Worm (Caenorhabditis elegans) whole organism, mixed stage, embryonic: Measurements from ENCODE around the gene T24D5.3.

Source experiments
- M03D4.4 ChIP-seq: sonication (generic microtip); optimal IDR thresholded peaks from 2 replicates; lab custom pipeline; 2017; ENCODE audit warnings: mild to moderate bottlenecking, missing genetic modification characterization, missing compliant biosample characterization
- bed-3 ChIP-seq: fragments of 200-800 bp; sonication (Bioruptor generic); optimal IDR thresholded peaks from 3 replicates; lab custom pipeline; 2018; ENCODE audit warnings: mild to moderate bottlenecking, missing genetic modification characterization, moderate library complexity, missing compliant biosample characterization
- blmp-1 ChIP-seq: fragments of 150-350 bp; optimal IDR thresholded peaks from 2 replicates; lab custom pipeline; 2014; ENCODE audit warnings: missing biosample characterization, missing genetic modification characterization
- ceh-39 ChIP-seq: fragments of 150-350 bp; optimal IDR thresholded peaks from 2 replicates; lab custom pipeline; 2014; ENCODE audit warnings: missing biosample characterization, missing genetic modification characterization
- ceh-43 ChIP-seq: fragments of 200-800 bp; sonication (Bioruptor generic); optimal IDR thresholded peaks from 2 replicates; lab custom pipeline; 2018; ENCODE audit warnings: mild to moderate bottlenecking, missing genetic modification characterization, moderate library complexity, missing compliant biosample characterization
- ceh-83 ChIP-seq: fragments of 200-800 bp; sonication (Bioruptor generic); optimal IDR thresholded peaks from 2 replicates; lab custom pipeline; 2018; ENCODE audit warnings: mild to moderate bottlenecking, missing genetic modification characterization, missing compliant biosample characterization
- ces-1 ChIP-seq: fragments of 150-350 bp; optimal IDR thresholded peaks from 2 replicates; lab custom pipeline; 2014; ENCODE audit warnings: missing biosample characterization, missing genetic modification reagents, missing genetic modification characterization
- cnd-1 ChIP-seq: fragments of 200-800 bp; sonication (Bioruptor generic); optimal IDR thresholded peaks from 2 replicates; lab custom pipeline; 2018; ENCODE audit warnings: mild to moderate bottlenecking, missing genetic modification characterization, missing compliant biosample characterization
- drap-1 ChIP-seq: fragments of 200-800 bp; sonication (Bioruptor generic); optimal IDR thresholded peaks from 3 replicates; lab custom pipeline; 2018; ENCODE audit warnings: mild to moderate bottlenecking, missing genetic modification characterization, missing compliant biosample characterization
- elt-1 ChIP-seq: sonication (generic microtip); optimal IDR thresholded peaks from 2 replicates; lab custom pipeline; 2017; ENCODE audit warnings: missing genetic modification characterization, mild to moderate bottlenecking, missing compliant biosample characterization, antibody characterized with exemption, moderate library complexity, borderline replicate concordance; ENCODE audit not compliant: insufficient read depth
- elt-3 ChIP-seq: fragments of 150-350 bp; optimal IDR thresholded peaks from 2 replicates; lab custom pipeline; 2014; ENCODE audit warnings: missing biosample characterization, missing genetic modification characterization
- flh-1 ChIP-seq: fragments of 200-800 bp; sonication (Bioruptor generic); optimal IDR thresholded peaks from 2 replicates; lab custom pipeline; 2018; ENCODE audit warnings: mild to moderate bottlenecking, missing genetic modification characterization, moderate library complexity, missing compliant biosample characterization
- ham-2 ChIP-seq: fragments of 200-800 bp; sonication (Bioruptor generic); optimal IDR thresholded peaks from 2 replicates; lab custom pipeline; 2018; ENCODE audit warnings: mild to moderate bottlenecking, missing genetic modification characterization, missing compliant biosample characterization
- hlh-1 ChIP-seq: fragments of 150-350 bp; optimal IDR thresholded peaks from 2 replicates; lab custom pipeline; 2014; ENCODE audit warnings: missing biosample characterization, missing genetic modification reagents, missing genetic modification characterization
- lin-13 ChIP-seq: fragments of 150-350 bp; optimal IDR thresholded peaks from 2 replicates; lab custom pipeline; 2014; ENCODE audit warnings: missing biosample characterization, missing genetic modification characterization
- lin-32 ChIP-seq: fragments of 200-800 bp; sonication (Bioruptor generic); optimal IDR thresholded peaks from 2 replicates; lab custom pipeline; 2018; ENCODE audit warnings: mild to moderate bottlenecking, missing genetic modification characterization, missing compliant biosample characterization
- lsy-2 ChIP-seq: fragments of 150-350 bp; optimal IDR thresholded peaks from 2 replicates; lab custom pipeline; 2014; ENCODE audit warnings: missing biosample characterization, missing genetic modification characterization
- mab-5 ChIP-seq: fragments of 150-350 bp; optimal IDR thresholded peaks from 2 replicates; lab custom pipeline; 2014; ENCODE audit warnings: missing biosample characterization, missing genetic modification characterization
- mep-1 ChIP-seq: fragments of 150-350 bp; optimal IDR thresholded peaks from 2 replicates; lab custom pipeline; 2017; ENCODE audit warnings: missing biosample characterization, missing genetic modification reagents, missing genetic modification characterization, inconsistent platforms
- mls-2 ChIP-seq: sonication (generic microtip); optimal IDR thresholded peaks from 2 replicates; lab custom pipeline; 2016; ENCODE audit warnings: mild to moderate bottlenecking, missing genetic modification characterization, moderate library complexity, missing compliant biosample characterization
- nhr-12 ChIP-seq: fragments of 150-350 bp; optimal IDR thresholded peaks from 2 replicates; lab custom pipeline; 2014; ENCODE audit warnings: missing biosample characterization, missing genetic modification characterization
- nhr-237 ChIP-seq: fragments of 150-350 bp; optimal IDR thresholded peaks from 2 replicates; lab custom pipeline; 2014; ENCODE audit warnings: missing biosample characterization, missing genetic modification characterization
- nhr-28 ChIP-seq: fragments of 150-350 bp; optimal IDR thresholded peaks from 2 replicates; lab custom pipeline; 2014; ENCODE audit warnings: missing biosample characterization, missing genetic modification characterization
- nhr-76 ChIP-seq: sonication (generic microtip); optimal IDR thresholded peaks from 2 replicates; lab custom pipeline; 2017; ENCODE audit warnings: missing biosample characterization, missing genetic modification characterization
- pha-4 ChIP-seq: fragments of 150-350 bp; optimal IDR thresholded peaks from 2 replicates; lab custom pipeline; 2018; ENCODE audit warnings: missing biosample characterization, missing genetic modification reagents, missing genetic modification characterization
- sem-2 ChIP-seq: fragments of 200-800 bp; sonication (Bioruptor generic); optimal IDR thresholded peaks from 2 replicates; lab custom pipeline; 2018; ENCODE audit warnings: mild to moderate bottlenecking, missing genetic modification characterization, missing compliant biosample characterization
- snpc-4 ChIP-seq: fragments of 150-350 bp; optimal IDR thresholded peaks from 2 replicates; lab custom pipeline; 2014; ENCODE audit warnings: missing biosample characterization, missing genetic modification characterization
- sptf-1 ChIP-seq: sonication (generic microtip); optimal IDR thresholded peaks from 2 replicates; lab custom pipeline; 2017; ENCODE audit warnings: mild to moderate bottlenecking, missing genetic modification characterization, moderate library complexity, missing compliant biosample characterization
- tbx-8 ChIP-seq: fragments of 200-800 bp; sonication (Bioruptor generic); optimal IDR thresholded peaks from 2 replicates; lab custom pipeline; 2018; ENCODE audit warnings: mild to moderate bottlenecking, missing genetic modification characterization, moderate library complexity, missing compliant biosample characterization
- unc-120 ChIP-seq: sonication (generic microtip); optimal IDR thresholded peaks from 2 replicates; lab custom pipeline; 2017; ENCODE audit warnings: missing genetic modification characterization, missing compliant biosample characterization; ENCODE audit not compliant: poor library complexity, severe bottlenecking
- unc-39 ChIP-seq: fragments of 150-350 bp; optimal IDR thresholded peaks from 2 replicates; lab custom pipeline; 2014; ENCODE audit warnings: missing biosample characterization, missing genetic modification characterization
- unc-62 ChIP-seq: fragments of 150-350 bp; optimal IDR thresholded peaks from 2 replicates; lab custom pipeline; 2014; ENCODE audit warnings: missing biosample characterization, missing genetic modification reagents, missing genetic modification characterization
- zip-8 ChIP-seq: fragments of 150-350 bp; optimal IDR thresholded peaks from 2 replicates; lab custom pipeline; 2014; ENCODE audit warnings: missing biosample characterization, missing genetic modification characterization

Gene T24D5.3

ce11 chrX:12579774-12580173 lies at the start of gene T24D5.3:
Gene T24D5.3, plus strand, starts transcription at chrX:12580074.
- TF ChIP-seq blmp-1 (tag; lab: Kevin White, UChicago) (no peak), nhr-237 (tag; lab: Kevin White, UChicago) (no peak), nhr-76 (no peak), cnd-1 (tag; lab: Kevin White, UChicago) (no peak), ceh-43 (GFP tag; lab: Kevin White, UChicago) (no peak), lin-32 (GFP tag; lab: Kevin White, UChicago) (no peak), M03D4.4 (tag; lab: Kevin White, UChicago) (no peak), ceh-39 (tag; lab: Kevin White, UChicago) (no peak), ceh-83 (no peak), elt-1 (tag; lab: Kevin White, UChicago) (no peak), ces-1 (GFP tag; lab: Kevin White, UChicago) (no peak), mls-2 (tag; lab: Kevin White, UChicago) (no peak), tbx-8 (GFP tag; lab: Kevin White, UChicago) (no peak), mep-1 (tag; lab: Kevin White, UChicago) (no peak)

- TF ChIP-seq cnd-1 (tag; lab: Kevin White, UChicago) (no peak), unc-120 (tag; lab: Kevin White, UChicago) (no peak)
Observed at ce11 chrX:12532405-12532804, 47.5 kb upstream of the T24D5.3 start.

ce11 chrX:12534476-12534875 lies 45.4 kb upstream of the T24D5.3 start:
- TF ChIP-seq nhr-12 (no peak), mab-5 (no peak), snpc-4 (no peak), nhr-76 (no peak), lsy-2 (tag; lab: Kevin White, UChicago) (no peak), ceh-39 (tag; lab: Kevin White, UChicago) (no peak), elt-1 (tag; lab: Kevin White, UChicago) (no peak), drap-1 (GFP tag; lab: Kevin White, UChicago) (no peak), flh-1 (GFP tag; lab: Kevin White, UChicago) (no peak), sem-2 (GFP tag; lab: Kevin White, UChicago) (no peak), mls-2 (tag; lab: Kevin White, UChicago) (no peak), sptf-1 (tag; lab: Kevin White, UChicago) (no peak), ces-1 (GFP tag; lab: Kevin White, UChicago) (no peak), ceh-83 (no peak), hlh-1 (tag; lab: Kevin White, UChicago) (no peak), ham-2 (no peak), unc-120 (tag; lab: Kevin White, UChicago) (no peak), cnd-1 (tag; lab: Kevin White, UChicago) (no peak), blmp-1 (tag; lab: Kevin White, UChicago) (no peak)

- TF ChIP-seq blmp-1 (tag; lab: Kevin White, UChicago), result no peak
- TF ChIP-seq unc-120 (tag; lab: Kevin White, UChicago), result no peak
- no peak for TF ChIP-seq mls-2 (tag; lab: Kevin White, UChicago)
- TF ChIP-seq pha-4 (tag; lab: Kevin White, UChicago), result no peak
- TF ChIP-seq mab-5, result no peak
- no peak for TF ChIP-seq elt-1 (tag; lab: Kevin White, UChicago)
- TF ChIP-seq elt-3, result no peak
- TF ChIP-seq zip-8 (tag; lab: Kevin White, UChicago), result no peak
- no peak for TF ChIP-seq nhr-28 (tag; lab: Kevin White, UChicago)
- no peak for TF ChIP-seq nhr-12
- TF ChIP-seq unc-39 (tag; lab: Kevin White, UChicago), result no peak
- TF ChIP-seq ceh-83, result no peak
- TF ChIP-seq M03D4.4 (tag; lab: Kevin White, UChicago), result no peak
- TF ChIP-seq, all 35 proteins: peak for 0
Observed at ce11 chrX:12538794-12539193, 41.1 kb upstream of the T24D5.3 start.

ce11 chrX:12545100-12545499 lies 34.8 kb upstream of the T24D5.3 start:
- TF ChIP-seq zip-8 (tag; lab: Kevin White, UChicago) (no peak), nhr-28 (tag; lab: Kevin White, UChicago) (no peak), unc-62 (GFP tag; lab: Kevin White, UChicago) (no peak), hlh-1 (tag; lab: Kevin White, UChicago) (no peak), bed-3 (GFP tag; lab: Kevin White, UChicago) (no peak), nhr-12 (no peak), drap-1 (GFP tag; lab: Kevin White, UChicago) (no peak), elt-3 (no peak), pha-4 (tag; lab: Kevin White, UChicago) (no peak), unc-39 (tag; lab: Kevin White, UChicago) (no peak), snpc-4 (no peak), nhr-237 (tag; lab: Kevin White, UChicago) (no peak), sem-2 (GFP tag; lab: Kevin White, UChicago) (no peak), lin-13 (tag; lab: Kevin White, UChicago) (no peak), blmp-1 (tag; lab: Kevin White, UChicago) (no peak), tbx-8 (GFP tag; lab: Kevin White, UChicago) (no peak), sptf-1 (tag; lab: Kevin White, UChicago) (no peak), flh-1 (GFP tag; lab: Kevin White, UChicago) (no peak), nhr-76 (no peak)
